Worm (Caenorhabditis elegans) whole organism, L1 larva: ENCODE measurements around the gene slcr-46.1.

ENCODE experiments used
- C16A3.4 ChIP-seq: fragments of 150-350 bp; optimal IDR thresholded peaks from 2 replicates; lab custom pipeline; 2014; ENCODE audit warnings: missing biosample characterization, missing genetic modification characterization
- F16B12.6 ChIP-seq: fragments of 150-350 bp; optimal IDR thresholded peaks from 2 replicates; lab custom pipeline; 2014; ENCODE audit warnings: missing biosample characterization, missing genetic modification characterization
- aha-1 ChIP-seq: fragments of 150-350 bp; optimal IDR thresholded peaks from 2 replicates; lab custom pipeline; 2014; ENCODE audit warnings: missing biosample characterization, missing genetic modification characterization
- alr-1 ChIP-seq: fragments of 200-800 bp; sonication (Bioruptor generic); optimal IDR thresholded peaks from 2 replicates; lab custom pipeline; 2018; ENCODE audit warnings: borderline replicate concordance, mild to moderate bottlenecking, missing genetic modification characterization, missing compliant biosample characterization
- ama-1 ChIP-seq: fragments of 150-350 bp; optimal IDR thresholded peaks from 2 replicates; lab custom pipeline; 2014
- blmp-1 ChIP-seq: fragments of 150-350 bp; optimal IDR thresholded peaks from 2 replicates; lab custom pipeline; 2014; ENCODE audit warnings: missing biosample characterization, missing genetic modification characterization
- ceh-8 ChIP-seq: fragments of 200-800 bp; sonication (Bioruptor generic); optimal IDR thresholded peaks from 2 replicates; lab custom pipeline; 2018; ENCODE audit warnings: mild to moderate bottlenecking, missing genetic modification characterization, moderate library complexity, missing compliant biosample characterization
- ceh-82 ChIP-seq, 3 experiments: fragments of 150-350 bp in 1 of 3; sonication (generic microtip) in 2 of 3; optimal IDR thresholded peaks; 2 replicates each; lab custom pipeline; 2014 to 2017; ENCODE audit warnings: missing biosample characterization in 3 of 3, missing genetic modification characterization in 3 of 3
- dpl-1 ChIP-seq, 3 experiments: fragments of 150-350 bp in 2 of 3; sonication (generic microtip) in 1 of 3; optimal IDR thresholded peaks; 2 replicates each; lab custom pipeline; 2014 to 2017; ENCODE audit warnings: missing biosample characterization in 3 of 3, missing genetic modification characterization in 3 of 3, missing genetic modification reagents in 3 of 3
- dsc-1 ChIP-seq: sonication (generic microtip); optimal IDR thresholded peaks from 2 replicates; lab custom pipeline; 2016; ENCODE audit warnings: mild to moderate bottlenecking, missing genetic modification characterization, missing compliant biosample characterization
- efl-1 ChIP-seq, 4 experiments: fragments of 150-350 bp; optimal IDR thresholded peaks in 3 of 4; peaks in 1 of 4; 1 replicate in 1 of 4; 2 replicates in 3 of 4; lab custom pipeline; 2014; ENCODE audit warnings: missing biosample characterization in 2 of 4, missing genetic modification characterization in 2 of 4, missing genetic modification reagents in 2 of 4
- egl-13 ChIP-seq: sonication (generic microtip); optimal IDR thresholded peaks from 2 replicates; lab custom pipeline; 2016; ENCODE audit warnings: missing genotype, missing genetic modification reagents, missing genetic modification characterization, missing compliant biosample characterization
- elt-2 ChIP-seq: sonication (generic microtip); optimal IDR thresholded peaks from 2 replicates; lab custom pipeline; 2016; ENCODE audit warnings: missing genetic modification characterization, mild to moderate bottlenecking, inconsistent platforms, missing compliant biosample characterization, missing genetic modification reagents
- elt-3 ChIP-seq, 6 experiments: fragments of 150-350 bp in 1 of 6; sonication (generic microtip); optimal IDR thresholded peaks; 2 replicates each; lab custom pipeline; 2017 to 2018; ENCODE audit warnings: missing biosample characterization in 6 of 6, missing genetic modification characterization in 6 of 6, inconsistent platforms in 1 of 6
- fkh-10 ChIP-seq: sonication (generic microtip); optimal IDR thresholded peaks from 2 replicates; lab custom pipeline; 2017; ENCODE audit warnings: missing biosample characterization, missing genetic modification reagents, missing genetic modification characterization
- fkh-4 ChIP-seq: sonication (generic microtip); optimal IDR thresholded peaks from 2 replicates; lab custom pipeline; 2016; ENCODE audit warnings: missing compliant biosample characterization, missing genetic modification characterization, borderline replicate concordance
- fos-1 ChIP-seq: fragments of 150-350 bp; optimal IDR thresholded peaks from 2 replicates; lab custom pipeline; 2014; ENCODE audit warnings: missing biosample characterization, missing genetic modification characterization
- irx-1 ChIP-seq: sonication (generic microtip); optimal IDR thresholded peaks from 2 replicates; lab custom pipeline; 2016; ENCODE audit warnings: missing genetic modification characterization, missing compliant biosample characterization
- jun-1 ChIP-seq: fragments of 150-350 bp; optimal IDR thresholded peaks from 2 replicates; lab custom pipeline; 2014; ENCODE audit warnings: missing biosample characterization, missing genetic modification reagents, missing genetic modification characterization
- lin-13 ChIP-seq: fragments of 150-350 bp; optimal IDR thresholded peaks from 2 replicates; lab custom pipeline; 2014; ENCODE audit warnings: missing biosample characterization, missing genetic modification reagents, missing genetic modification characterization
- lin-14 ChIP-seq: fragments of 200-800 bp; sonication (Bioruptor generic); optimal IDR thresholded peaks from 2 replicates; lab custom pipeline; 2018; ENCODE audit warnings: mild to moderate bottlenecking, missing genetic modification characterization, moderate library complexity, missing compliant biosample characterization
- lin-35 ChIP-seq, 2 experiments: fragments of 150-350 bp; optimal IDR thresholded peaks; 2 replicates each; lab custom pipeline; 2014; ENCODE audit warnings: missing biosample characterization in 2 of 2, missing genetic modification characterization in 2 of 2, missing genetic modification reagents in 2 of 2
- lin-39 ChIP-seq: fragments of 150-350 bp; optimal IDR thresholded peaks from 2 replicates; lab custom pipeline; 2014; ENCODE audit warnings: missing biosample characterization, missing genetic modification reagents, missing genetic modification characterization
- lir-3 ChIP-seq: sonication (generic microtip); optimal IDR thresholded peaks from 2 replicates; lab custom pipeline; 2016; ENCODE audit warnings: mild to moderate bottlenecking, missing genetic modification characterization, moderate library complexity, missing compliant biosample characterization; ENCODE audit not compliant: poor library complexity
- lsy-2 ChIP-seq, 2 experiments: fragments of 150-350 bp; optimal IDR thresholded peaks; 2 replicates each; lab custom pipeline; 2014; ENCODE audit warnings: missing biosample characterization in 2 of 2, missing genetic modification characterization in 2 of 2
- mdl-1 ChIP-seq, 2 experiments: fragments of 150-350 bp; optimal IDR thresholded peaks; 2 replicates each; lab custom pipeline; 2014 to 2017; ENCODE audit warnings: missing biosample characterization in 2 of 2, missing genetic modification characterization in 2 of 2, inconsistent platforms in 1 of 2
- mep-1 ChIP-seq: fragments of 150-350 bp; optimal IDR thresholded peaks from 2 replicates; lab custom pipeline; 2014; ENCODE audit warnings: missing biosample characterization, missing genetic modification characterization
- nhr-20 ChIP-seq: sonication (generic microtip); optimal IDR thresholded peaks from 2 replicates; lab custom pipeline; 2016; ENCODE audit warnings: mild to moderate bottlenecking, missing genetic modification characterization, missing compliant biosample characterization
- nhr-47 ChIP-seq: sonication (generic microtip); optimal IDR thresholded peaks from 2 replicates; lab custom pipeline; 2016; ENCODE audit warnings: mild to moderate bottlenecking, missing genetic modification characterization, moderate library complexity, missing compliant biosample characterization
- nhr-71 ChIP-seq: sonication (generic microtip); optimal IDR thresholded peaks from 2 replicates; lab custom pipeline; 2016; ENCODE audit warnings: mild to moderate bottlenecking, missing genetic modification characterization, moderate library complexity, missing compliant biosample characterization
- nhr-77 ChIP-seq: fragments of 150-350 bp; optimal IDR thresholded peaks from 2 replicates; lab custom pipeline; 2014; ENCODE audit warnings: missing biosample characterization, missing genetic modification characterization
- nhr-84 ChIP-seq: sonication (generic microtip); optimal IDR thresholded peaks from 2 replicates; lab custom pipeline; 2017; ENCODE audit warnings: missing biosample characterization, missing genetic modification characterization
- nhr-90 ChIP-seq: sonication (generic microtip); optimal IDR thresholded peaks from 2 replicates; lab custom pipeline; 2016; ENCODE audit warnings: mild to moderate bottlenecking, missing genetic modification characterization, missing compliant biosample characterization; ENCODE audit not compliant: poor library complexity
- rnt-1 ChIP-seq: sonication (generic microtip); optimal IDR thresholded peaks from 2 replicates; lab custom pipeline; 2016; ENCODE audit warnings: mild to moderate bottlenecking, missing genetic modification characterization, moderate library complexity, missing compliant biosample characterization
- snpc-4 ChIP-seq: fragments of 150-350 bp; optimal IDR thresholded peaks from 2 replicates; lab custom pipeline; 2014; ENCODE audit warnings: missing biosample characterization, missing genetic modification characterization
- snu-23 ChIP-seq: sonication (generic microtip); optimal IDR thresholded peaks from 2 replicates; lab custom pipeline; 2016; ENCODE audit warnings: missing genetic modification characterization, missing compliant biosample characterization
- sox-4 ChIP-seq: sonication (generic microtip); optimal IDR thresholded peaks from 2 replicates; lab custom pipeline; 2016; ENCODE audit warnings: missing genetic modification characterization, missing compliant biosample characterization
- sptf-1 ChIP-seq: fragments of 150-350 bp; optimal IDR thresholded peaks from 2 replicates; lab custom pipeline; 2014; ENCODE audit warnings: missing biosample characterization, missing genetic modification characterization
- swsn-7 ChIP-seq: sonication (generic microtip); optimal IDR thresholded peaks from 2 replicates; lab custom pipeline; 2016; ENCODE audit warnings: missing genetic modification characterization, missing compliant biosample characterization
- tbx-2 ChIP-seq: sonication (generic microtip); optimal IDR thresholded peaks from 2 replicates; lab custom pipeline; 2016; ENCODE audit warnings: missing genetic modification characterization, missing compliant biosample characterization
- vab-15 ChIP-seq: sonication (generic microtip); optimal IDR thresholded peaks from 2 replicates; lab custom pipeline; 2017; ENCODE audit warnings: missing genotype, mild to moderate bottlenecking, missing genetic modification characterization, missing compliant biosample characterization
- xbp-1 ChIP-seq: sonication (generic microtip); optimal IDR thresholded peaks from 2 replicates; lab custom pipeline; 2016; ENCODE audit warnings: missing genetic modification characterization, missing compliant biosample characterization
- ztf-11 ChIP-seq, 2 experiments: sonication (generic microtip); optimal IDR thresholded peaks; 2 replicates each; lab custom pipeline; 2016 to 2017; ENCODE audit warnings: missing genetic modification characterization in 2 of 2, missing biosample characterization in 1 of 2, missing compliant biosample characterization in 1 of 2

slcr-46.1 gene

DNA sequence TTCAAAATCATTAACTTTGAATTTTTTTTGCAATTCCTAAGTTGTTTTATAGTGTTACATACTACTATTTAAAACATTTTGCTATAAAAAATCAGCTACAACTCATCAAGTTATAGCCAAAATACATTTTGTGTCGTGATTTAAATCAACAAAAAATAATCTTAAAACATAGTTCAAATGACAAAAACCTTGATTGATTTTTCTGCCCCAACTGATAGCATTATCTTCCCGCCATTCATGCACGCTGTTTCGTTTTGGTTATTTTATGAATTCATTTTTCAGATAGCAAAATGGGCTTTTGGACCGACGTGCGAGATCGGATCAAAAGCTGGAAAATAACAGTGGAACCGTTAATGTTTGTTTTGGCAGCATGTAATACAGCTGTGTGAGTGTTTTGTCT is at the start of gene slcr-46.1:
slcr-46.1 (plus strand) TSS at position 274 of the 400 bp plus-strand sequence.
- TF ChIP-seq elt-2 (tag; lab: Kevin White, UChicago) = peak; percentile 24
- no peak for TF ChIP-seq efl-1 (optimal IDR thresholded peaks at IDR 0.05; lab: Kevin White, UChicago)
- no peak for TF ChIP-seq efl-1 (GFP tag; optimal IDR thresholded peaks at IDR 0.05 in 1 of 2; lab: Kevin White, UChicago)
- TF ChIP-seq ceh-82 (tag; optimal IDR thresholded peaks at IDR 0.05; lab: Kevin White, UChicago) = no peak

DNA sequence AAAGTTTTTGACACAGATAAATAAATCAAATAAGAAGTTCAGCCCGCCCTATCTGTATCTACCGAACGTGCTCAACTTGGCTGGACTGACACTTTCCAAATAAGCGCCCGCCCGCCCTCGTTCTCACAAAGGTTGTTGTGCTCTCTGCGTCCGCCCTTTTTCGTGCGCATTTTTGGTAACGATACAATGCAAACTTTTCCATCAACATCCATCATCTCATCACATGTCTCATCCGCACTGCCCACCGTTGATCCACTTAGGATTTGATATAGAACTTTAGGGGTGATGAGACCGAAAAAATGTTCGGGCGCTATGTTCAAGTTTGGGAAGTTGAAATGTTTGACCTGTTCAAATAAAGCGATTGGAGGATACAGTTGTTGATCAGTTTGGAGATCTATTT is 46.6 kb upstream of the slcr-46.1 start, which contains the start of gene C05E11.7:
C05E11.7 (minus strand) TSS at position 101 of the 400 bp plus-strand sequence.
- TF ChIP-seq ama-1 (lab: Kevin White, UChicago) = no peak
- no peak for TF ChIP-seq nhr-20
- TF ChIP-seq jun-1 (tag; lab: Kevin White, UChicago) = no peak
- no peak for TF ChIP-seq nhr-84 (tag; lab: Kevin White, UChicago)
- TF ChIP-seq aha-1 = no peak
- no peak for TF ChIP-seq lir-3 (tag; lab: Kevin White, UChicago)
- TF ChIP-seq mdl-1 (tag; optimal IDR thresholded peaks at IDR 0.05; lab: Kevin White, UChicago) = no peak
- TF ChIP-seq F16B12.6 = no peak
- no peak for TF ChIP-seq mep-1
- TF ChIP-seq ceh-8 (GFP tag; lab: Kevin White, UChicago) = no peak
- TF ChIP-seq nhr-90 = no peak
- no peak for TF ChIP-seq nhr-77 (tag; lab: Kevin White, UChicago)
- TF ChIP-seq dsc-1 = no peak

DNA sequence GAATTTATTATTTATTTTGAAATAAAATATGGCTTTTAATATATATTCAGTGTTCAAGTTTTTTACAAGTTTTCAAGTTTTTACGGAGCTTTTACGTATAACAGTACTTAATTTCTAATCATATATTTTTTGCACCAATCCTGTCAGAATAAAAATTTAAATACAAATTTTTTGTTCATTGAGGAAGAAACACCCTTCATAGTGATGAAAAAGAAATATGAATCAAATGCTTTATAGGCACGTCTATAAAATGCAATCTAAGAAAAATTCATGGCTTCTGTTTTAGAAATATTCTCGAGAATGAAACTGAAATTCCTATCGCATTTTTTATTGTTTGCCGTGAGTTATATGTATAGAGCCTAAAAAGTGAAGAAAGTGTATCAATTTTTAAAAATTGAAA is 45.5 kb upstream of the slcr-46.1 start, which contains the start of gene C05E11.2:
C05E11.2 (plus strand) TSS at position 301 of the 400 bp plus-strand sequence.
- TF ChIP-seq fkh-10 (GFP tag; lab: Kevin White, UChicago) (no peak), lin-35 (GFP tag; optimal IDR thresholded peaks at IDR 0.05; lab: Kevin White, UChicago) (no peak), vab-15 (tag; lab: Kevin White, UChicago) (no peak), lir-3 (tag; lab: Kevin White, UChicago) (no peak), ztf-11 (tag; optimal IDR thresholded peaks at IDR 0.05; lab: Kevin White, UChicago) (no peak), sptf-1 (tag; lab: Kevin White, UChicago) (no peak)

DNA sequence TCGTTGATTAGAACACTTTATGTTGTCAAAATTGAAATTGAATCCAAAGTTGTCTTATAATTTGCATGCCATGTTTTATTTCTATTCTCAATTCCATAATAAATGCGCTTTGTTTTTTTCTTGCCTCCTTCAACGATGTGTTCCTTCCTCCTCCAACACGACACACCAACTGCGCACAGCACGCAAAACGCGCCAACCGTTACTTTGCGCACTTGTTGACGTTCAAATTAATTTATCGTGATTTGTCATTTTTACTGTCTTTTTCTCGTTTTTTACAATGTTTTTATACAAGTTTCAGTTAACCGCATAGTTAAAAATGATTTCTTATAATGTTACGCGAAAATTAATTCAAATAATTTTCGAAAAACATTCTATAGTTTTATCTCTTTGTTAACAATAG is 44.2 kb upstream of the slcr-46.1 start:
- TF ChIP-seq efl-1 (optimal IDR thresholded peaks at IDR 0.05; lab: Kevin White, UChicago) (peak; percentile 35 to 45), efl-1 (GFP tag; optimal IDR thresholded peaks at IDR 0.05 in 1 of 2; lab: Kevin White, UChicago) (peak; percentile 26 to 92), rnt-1 (peak; percentile 45), ceh-82 (tag; optimal IDR thresholded peaks at IDR 0.05; lab: Kevin White, UChicago) (peak in 1 of 3 experiments; percentile 8), swsn-7 (tag; lab: Kevin White, UChicago) (peak; percentile 53), lin-39 (tag; lab: Kevin White, UChicago) (peak; percentile 5), fkh-4 (tag; lab: Kevin White, UChicago) (no peak), mdl-1 (tag; optimal IDR thresholded peaks at IDR 0.05; lab: Kevin White, UChicago) (peak in 1 of 2 experiments; percentile 14), elt-3 (tag; optimal IDR thresholded peaks at IDR 0.05; lab: Kevin White, UChicago) (peak in 1 of 6 experiments; percentile 7), lin-35 (GFP tag; optimal IDR thresholded peaks at IDR 0.05; lab: Kevin White, UChicago) (peak; percentile 10 to 60), fkh-10 (GFP tag; lab: Kevin White, UChicago) (no peak), alr-1 (tag; lab: Kevin White, UChicago) (no peak), fos-1 (no peak), C16A3.4 (peak; percentile 50), tbx-2 (tag; lab: Kevin White, UChicago) (peak; percentile 41), snpc-4 (tag; lab: Kevin White, UChicago) (peak; percentile 2), jun-1 (tag; lab: Kevin White, UChicago) (peak; percentile 21), irx-1 (peak; percentile 44), vab-15 (tag; lab: Kevin White, UChicago) (no peak), snu-23 (peak; percentile 73), egl-13 (tag; lab: Kevin White, UChicago) (no peak), lin-13 (GFP tag; lab: Kevin White, UChicago) (peak; percentile 45), lin-14 (GFP tag; lab: Kevin White, UChicago) (peak; percentile 88), mep-1 (peak; percentile 80), xbp-1 (peak; percentile 66), dpl-1 (GFP tag; optimal IDR thresholded peaks at IDR 0.05; lab: Kevin White, UChicago) (peak; percentile 38 to 61 (median 55)), nhr-90 (peak; percentile 4), sox-4 (tag; lab: Kevin White, UChicago) (no peak), blmp-1 (tag; lab: Kevin White, UChicago) (peak; percentile 63), nhr-20 (peak; percentile 53), nhr-47 (tag; lab: Kevin White, UChicago) (peak; percentile 54), nhr-71 (tag; lab: Kevin White, UChicago) (peak; percentile 60), lsy-2 (tag; optimal IDR thresholded peaks at IDR 0.05; lab: Kevin White, UChicago) (peak; percentile 46 to 69), lir-3 (tag; lab: Kevin White, UChicago) (no peak)
